Fruit fly (Drosophila melanogaster): ENCODE results near the gene ph-p.

- TF ChIP-seq CG8478 (optimal IDR thresholded peaks at IDR 0.05) (no peak), CTCF (optimal IDR thresholded peaks at IDR 0.05) (no peak)
Observed at dm6 chrX:2107782-2108409, 30.3 kb downstream of the ph-p start.
